Worm (Caenorhabditis elegans) whole organism, L4 larva: ENCODE results near the gene C39B5.5.
A peak's percentile ranks its signal among the peaks of the same experiment; 100 is the strongest.

Source experiments
- F37D6.2 ChIP-seq: sonication (generic microtip); optimal IDR thresholded peaks from 2 replicates; lab custom pipeline; 2016; ENCODE audit warnings: mild to moderate bottlenecking, missing genetic modification characterization, missing compliant biosample characterization
- F44E2.7 ChIP-seq: fragments of 200-800 bp; sonication (Bioruptor generic); IDR thresholded peaks from 2 replicates; pipeline ENCODE4 v2.1.2; 2022; ENCODE audit warnings: missing genetic modification characterization, missing compliant biosample characterization
- T26A8.4 ChIP-seq: fragments of 200-800 bp; sonication (Bioruptor generic); IDR thresholded peaks from 2 replicates; pipeline ENCODE4 v1.3.6; 2022; ENCODE audit warnings: missing genetic modification characterization, missing compliant biosample characterization
- Y5F2A.4 ChIP-seq: fragments of 200-800 bp; sonication (Bioruptor generic); optimal IDR thresholded peaks from 2 replicates; lab custom pipeline; 2018; ENCODE audit warnings: mild to moderate bottlenecking, missing genetic modification characterization, missing compliant biosample characterization
- ZK337.2 ChIP-seq: fragments of 200-800 bp; sonication (Bioruptor generic); IDR thresholded peaks from 2 replicates; pipeline ENCODE4 v1.3.6; 2022; ENCODE audit warnings: missing genetic modification reagents, missing genetic modification characterization, missing compliant biosample characterization
- aha-1 ChIP-seq: fragments of 150-350 bp; peaks from one replicate; lab custom pipeline; 2014; ENCODE audit warnings: missing biosample characterization, missing genetic modification characterization
- ama-1 ChIP-seq: fragments of 150-350 bp; optimal IDR thresholded peaks from 2 replicates; lab custom pipeline; 2014; ENCODE audit warnings: inconsistent platforms, mixed read lengths
- attf-4 ChIP-seq: sonication (generic microtip); optimal IDR thresholded peaks from 3 replicates; lab custom pipeline; 2017; ENCODE audit warnings: missing biosample characterization, missing genetic modification characterization
- ceh-28 ChIP-seq: fragments of 150-350 bp; optimal IDR thresholded peaks from 2 replicates; lab custom pipeline; 2014; ENCODE audit warnings: missing biosample characterization, missing genetic modification reagents, missing genetic modification characterization
- ceh-62 ChIP-seq: sonication (generic microtip); optimal IDR thresholded peaks from 2 replicates; lab custom pipeline; 2017; ENCODE audit warnings: missing biosample characterization, missing genetic modification characterization
- ceh-82 ChIP-seq: sonication (generic microtip); optimal IDR thresholded peaks from 2 replicates; lab custom pipeline; 2017; ENCODE audit warnings: missing biosample characterization, missing genetic modification characterization
- cey-2 ChIP-seq: sonication (generic microtip); optimal IDR thresholded peaks from 3 replicates; lab custom pipeline; 2017; ENCODE audit warnings: missing genetic modification characterization, mild to moderate bottlenecking, missing compliant biosample characterization, antibody characterized with exemption, borderline replicate concordance; ENCODE audit not compliant: insufficient read depth
- ctbp-1 ChIP-seq: fragments of 200-800 bp; sonication (Bioruptor generic); IDR thresholded peaks from 2 replicates; pipeline ENCODE4 v1.3.6; 2022; ENCODE audit warnings: missing genetic modification reagents, missing genetic modification characterization, missing compliant biosample characterization
- daf-16 ChIP-seq, 3 experiments: sonication (generic microtip); optimal IDR thresholded peaks; 2 replicates each; lab custom pipeline; 2016 to 2017; ENCODE audit warnings: missing genetic modification characterization in 3 of 3, missing genetic modification reagents in 3 of 3, mild to moderate bottlenecking in 2 of 3, missing compliant biosample characterization in 2 of 3, missing biosample characterization in 1 of 3, moderate library complexity in 1 of 3
- daf-19 ChIP-seq: fragments of 200-800 bp; sonication (Bioruptor generic); conservative IDR thresholded peaks from 2 replicates; pipeline ENCODE4 v1.3.6; 2022; ENCODE audit warnings: missing genetic modification characterization, missing compliant biosample characterization
- daf-8 ChIP-seq: fragments of 200-800 bp; sonication (Bioruptor generic); IDR thresholded peaks from 2 replicates; pipeline ENCODE4 v1.3.6; 2022; ENCODE audit warnings: missing genetic modification characterization, missing compliant biosample characterization
- dmd-6 ChIP-seq: fragments of 200-800 bp; sonication (Bioruptor generic); IDR thresholded peaks from 2 replicates; pipeline ENCODE4 v1.3.6; 2022; ENCODE audit warnings: missing genetic modification reagents, missing genetic modification characterization, missing compliant biosample characterization
- dmd-9 ChIP-seq: fragments of 200-800 bp; sonication (Bioruptor generic); IDR thresholded peaks from 2 replicates; pipeline ENCODE4 v1.3.6; 2022; ENCODE audit warnings: missing genetic modification reagents, missing genetic modification characterization, missing compliant biosample characterization
- dpl-1 ChIP-seq: fragments of 150-350 bp; optimal IDR thresholded peaks from 2 replicates; lab custom pipeline; 2014; ENCODE audit warnings: missing biosample characterization, missing genetic modification reagents, missing genetic modification characterization
- hlh-11 ChIP-seq: fragments of 200-800 bp; sonication (Bioruptor generic); optimal IDR thresholded peaks from 2 replicates; lab custom pipeline; 2018; ENCODE audit warnings: mild to moderate bottlenecking, missing genetic modification characterization, missing compliant biosample characterization
- lin-1 ChIP-seq: fragments of 200-800 bp; sonication (Bioruptor generic); IDR thresholded peaks from 2 replicates; pipeline ENCODE4 v1.3.6; 2022; ENCODE audit warnings: missing genetic modification reagents, missing genetic modification characterization, missing compliant biosample characterization
- lin-13 ChIP-seq: fragments of 150-350 bp; optimal IDR thresholded peaks from 2 replicates; lab custom pipeline; 2014; ENCODE audit warnings: missing biosample characterization, missing genetic modification reagents, missing genetic modification characterization
- lin-29 ChIP-seq: fragments of 200-800 bp; sonication (Bioruptor generic); IDR thresholded peaks from 2 replicates; pipeline ENCODE4 v1.3.6; 2022; ENCODE audit warnings: missing genetic modification reagents, missing genetic modification characterization, missing compliant biosample characterization
- lsy-2 ChIP-seq, 2 experiments: fragments of 150-350 bp in 1 of 2; sonication (generic microtip) in 1 of 2; optimal IDR thresholded peaks; 2 replicates each; lab custom pipeline; 2014 to 2017; ENCODE audit warnings: missing biosample characterization in 2 of 2, missing genetic modification characterization in 2 of 2
- mdt-29 ChIP-seq: fragments of 200-800 bp; sonication (Bioruptor generic); IDR thresholded peaks from 2 replicates; pipeline ENCODE4 v1.3.6; 2022; ENCODE audit warnings: missing genetic modification reagents, missing genetic modification characterization, missing compliant biosample characterization
- nhr-10 ChIP-seq: fragments of 150-350 bp; optimal IDR thresholded peaks from 2 replicates; lab custom pipeline; 2014; ENCODE audit warnings: missing biosample characterization, missing genetic modification characterization
- nhr-25 ChIP-seq: sonication (generic microtip); optimal IDR thresholded peaks from 2 replicates; lab custom pipeline; 2017; ENCODE audit warnings: missing genetic modification characterization, mild to moderate bottlenecking, missing compliant biosample characterization, antibody characterized with exemption, moderate library complexity, borderline replicate concordance; ENCODE audit not compliant: insufficient read depth
- nhr-28 ChIP-seq: fragments of 150-350 bp; optimal IDR thresholded peaks from 2 replicates; lab custom pipeline; 2014; ENCODE audit warnings: missing biosample characterization, missing genetic modification characterization
- nhr-48 ChIP-seq: sonication (generic microtip); optimal IDR thresholded peaks from 2 replicates; lab custom pipeline; 2016; ENCODE audit warnings: mild to moderate bottlenecking, missing genetic modification characterization, missing compliant biosample characterization
- nhr-6 ChIP-seq: fragments of 150-350 bp; optimal IDR thresholded peaks from 2 replicates; lab custom pipeline; 2014; ENCODE audit warnings: missing biosample characterization, missing genetic modification characterization
- nhr-76 ChIP-seq: fragments of 150-350 bp; optimal IDR thresholded peaks from 2 replicates; lab custom pipeline; 2014; ENCODE audit warnings: missing biosample characterization, missing genetic modification characterization
- php-3 ChIP-seq: fragments of 200-800 bp; sonication (Bioruptor generic); IDR thresholded peaks from 2 replicates; pipeline ENCODE4 v1.3.6; 2022; ENCODE audit warnings: missing genetic modification reagents, missing genetic modification characterization, missing compliant biosample characterization
- rbr-2 ChIP-seq: sonication (generic microtip); optimal IDR thresholded peaks from 2 replicates; lab custom pipeline; 2016; ENCODE audit warnings: missing genotype, missing genetic modification characterization, missing compliant biosample characterization
- set-16 ChIP-seq: fragments of 200-800 bp; sonication (Bioruptor generic); IDR thresholded peaks from 2 replicates; pipeline ENCODE4 v1.3.6; 2022; ENCODE audit warnings: missing genetic modification reagents, missing genetic modification characterization, missing compliant biosample characterization
- snpc-1.2 ChIP-seq: fragments of 200-800 bp; sonication (Bioruptor generic); IDR thresholded peaks from 2 replicates; pipeline ENCODE4 v1.3.6; 2022; ENCODE audit warnings: missing genetic modification reagents, missing genetic modification characterization, missing compliant biosample characterization
- tag-97 ChIP-seq: fragments of 200-800 bp; sonication (Bioruptor generic); IDR thresholded peaks from 2 replicates; pipeline ENCODE4 v1.3.6; 2022; ENCODE audit warnings: missing genetic modification characterization, missing compliant biosample characterization
- unc-130 ChIP-seq: sonication (generic microtip); optimal IDR thresholded peaks from 2 replicates; lab custom pipeline; 2016; ENCODE audit warnings: missing genetic modification reagents, missing genetic modification characterization, missing compliant biosample characterization
- unc-39 ChIP-seq: sonication (generic microtip); optimal IDR thresholded peaks from 2 replicates; lab custom pipeline; 2017; ENCODE audit warnings: missing biosample characterization, missing genetic modification characterization
- zag-1 ChIP-seq: fragments of 150-350 bp; optimal IDR thresholded peaks from 2 replicates; lab custom pipeline; 2014; ENCODE audit warnings: missing biosample characterization, missing genetic modification characterization
- zfp-2 ChIP-seq: sonication (generic microtip); optimal IDR thresholded peaks from 2 replicates; lab custom pipeline; 2016; ENCODE audit warnings: mild to moderate bottlenecking, missing genetic modification characterization, missing compliant biosample characterization
- zfp-3 ChIP-seq: fragments of 200-800 bp; sonication (Bioruptor generic); conservative IDR thresholded peaks from 2 replicates; pipeline ENCODE4 v1.3.6; 2022; ENCODE audit warnings: missing genetic modification reagents, missing genetic modification characterization, missing compliant biosample characterization

The C39B5.5 gene

DNA sequence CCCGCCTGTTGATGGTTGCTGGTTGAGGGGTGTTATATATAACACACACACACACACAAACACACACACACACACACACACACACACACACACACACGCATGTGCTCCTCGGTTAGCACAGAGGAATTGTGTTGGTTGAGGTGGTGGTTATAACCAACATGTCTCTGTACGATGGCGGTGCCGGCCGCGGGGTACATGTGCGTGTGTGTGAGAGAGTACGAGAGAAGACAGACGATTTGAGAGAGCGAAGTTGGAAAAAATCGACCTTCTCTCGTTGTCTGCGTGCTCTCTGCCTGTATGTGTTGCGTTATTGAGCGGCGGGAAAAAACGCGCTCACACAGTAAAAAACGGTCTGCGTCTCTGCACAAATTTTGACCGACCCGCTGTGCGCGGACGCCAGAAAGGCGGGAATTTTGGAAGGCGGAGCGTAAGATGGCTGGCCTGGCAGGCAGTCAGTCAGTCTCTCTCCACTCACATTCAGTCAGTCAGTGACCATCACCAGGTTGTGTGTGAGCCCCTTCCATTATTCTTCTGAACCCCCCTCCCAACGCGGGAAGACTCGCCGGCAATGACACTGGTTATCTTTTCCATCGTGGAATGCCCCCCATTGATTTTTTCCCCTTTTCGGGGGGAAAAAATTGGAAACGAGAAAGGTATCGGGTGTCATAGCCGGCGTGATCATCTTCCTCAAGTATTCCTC is 35.9 kb upstream of the C39B5.5 start (continued):
- TF ChIP-seq ceh-62 (no peak), mdt-29 (GFP tag; lab: Robert Waterston, UW) (no peak), nhr-10 (tag; lab: Kevin White, UChicago) (peak; percentile 35), snpc-1.2 (GFP tag; lab: Robert Waterston, UW) (no peak), set-16 (peak; percentile 86), Y5F2A.4 (GFP tag; lab: Kevin White, UChicago) (no peak), lin-1 (peak; percentile 50; the same call in 1 of the 2 replicates), T26A8.4 (GFP tag; lab: Robert Waterston, UW) (no peak), php-3 (GFP tag; lab: Robert Waterston, UW) (peak; percentile 11; the same call in 1 of the 2 replicates), ama-1 (lab: Kevin White, UChicago) (peak; percentile 97), nhr-28 (tag; lab: Kevin White, UChicago) (peak; percentile 82), zfp-2 (no peak), ctbp-1 (0 out of 2 replicates have a peak, but pooled peaks have one; percentile 49), nhr-76 (tag; lab: Kevin White, UChicago) (no peak), lin-29 (GFP tag; lab: Robert Waterston, UW) (peak; percentile 37; the same call in 1 of the 2 replicates), F37D6.2 (no peak), ceh-28 (tag; lab: Kevin White, UChicago) (peak; percentile 2), lin-13 (GFP tag; lab: Kevin White, UChicago) (peak; percentile 70), dpl-1 (GFP tag; lab: Kevin White, UChicago) (peak; percentile 60), dmd-6 (GFP tag; lab: Robert Waterston, UW) (peak; percentile 73), zfp-3 (0 out of 2 replicates have a peak, but pooled peaks have one; percentile 11), cey-2 (tag; lab: Kevin White, UChicago) (no peak), daf-8 (GFP tag; lab: Robert Waterston, UW) (0 out of 2 replicates have a peak, but pooled peaks have one; percentile 9), nhr-25 (tag; lab: Kevin White, UChicago) (peak; percentile 93), tag-97 (no peak), attf-4 (tag; lab: Kevin White, UChicago) (no peak), ceh-82 (tag; lab: Kevin White, UChicago) (no peak), unc-39 (tag; lab: Kevin White, UChicago) (no peak), nhr-6 (peak; percentile 59), dmd-9 (GFP tag; lab: Robert Waterston, UW) (0 out of 2 replicates have a peak, but pooled peaks have one; percentile 5), lsy-2 (tag; optimal IDR thresholded peaks at IDR 0.05; lab: Kevin White, UChicago) (peak; percentile 53 to 77)
- TF ChIP-seq, all 104 proteins: peak for 47

DNA sequence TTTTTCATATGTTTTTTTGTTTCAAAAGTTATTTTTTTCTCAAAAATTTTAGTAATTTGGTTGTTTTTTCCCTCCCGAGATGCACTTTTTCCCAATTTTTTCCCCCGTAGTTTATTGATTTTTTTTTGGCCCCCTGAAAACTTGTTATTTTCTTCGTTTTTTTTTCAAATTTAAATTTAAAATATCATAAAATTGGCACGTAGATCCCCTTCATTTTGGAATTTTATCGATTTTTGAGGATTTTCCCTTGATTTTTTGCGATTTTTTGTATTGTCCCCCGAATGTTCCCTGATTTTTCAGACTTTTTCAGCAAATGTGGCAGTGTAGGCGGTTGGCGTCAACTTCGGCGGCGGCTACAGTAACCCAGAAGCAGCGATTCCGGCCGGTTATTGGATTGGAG is 10.3 kb upstream of the C39B5.5 start, which contains the start of gene C39B5.6:
Gene C39B5.6 (plus strand): TSS at position 301 of the 400 bp plus-strand sequence.
- TF ChIP-seq aha-1 (tag; lab: Kevin White, UChicago) (peak; percentile 57), daf-8 (GFP tag; lab: Robert Waterston, UW) (no peak), ceh-28 (tag; lab: Kevin White, UChicago) (peak; percentile 16), ZK337.2 (GFP tag; lab: Robert Waterston, UW) (no peak), daf-19 (GFP tag; lab: Robert Waterston, UW) (no peak), F44E2.7 (GFP tag; lab: Robert Waterston, UW) (no peak), unc-39 (tag; lab: Kevin White, UChicago) (no peak)

DNA sequence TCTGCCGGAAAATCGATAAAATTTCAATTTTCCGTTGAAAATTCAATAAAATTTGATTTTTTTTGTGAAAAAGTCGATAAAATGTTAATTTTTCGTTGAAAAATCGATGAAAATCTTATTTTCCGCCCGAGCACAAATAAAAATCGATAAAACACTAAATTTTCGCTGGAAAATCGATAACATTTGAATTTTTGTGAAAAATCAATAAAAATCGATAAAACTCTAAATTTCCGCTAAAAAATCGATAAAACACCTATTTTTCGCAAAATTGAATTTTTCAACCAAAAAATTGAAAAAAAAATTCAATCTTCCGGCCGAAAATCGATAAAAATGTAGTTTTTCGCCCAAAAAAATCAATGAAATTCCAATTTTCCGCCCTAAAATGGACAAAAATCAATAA is 2.8 kb upstream of the C39B5.5 start:
- no peak for TF ChIP-seq zag-1 (tag; lab: Kevin White, UChicago)
- no peak for TF ChIP-seq hlh-11 (tag; lab: Kevin White, UChicago)
- no peak for TF ChIP-seq ZK337.2 (GFP tag; lab: Robert Waterston, UW)
- TF ChIP-seq attf-4 (tag; lab: Kevin White, UChicago) = no peak
- TF ChIP-seq aha-1 (tag; lab: Kevin White, UChicago) = peak; percentile 37
- TF ChIP-seq nhr-10 (tag; lab: Kevin White, UChicago) = no peak
- TF ChIP-seq daf-16 (GFP tag; optimal IDR thresholded peaks at IDR 0.05; lab: Kevin White, UChicago) = no peak
- TF ChIP-seq daf-16 (tag; optimal IDR thresholded peaks at IDR 0.05; lab: Kevin White, UChicago) = no peak
- TF ChIP-seq ceh-28 (tag; lab: Kevin White, UChicago) = peak; percentile 93
- no peak for TF ChIP-seq unc-130 (GFP tag; lab: Kevin White, UChicago)
- TF ChIP-seq rbr-2 (tag; lab: Kevin White, UChicago) = no peak
- no peak for TF ChIP-seq nhr-48 (tag; lab: Kevin White, UChicago)
